Fruit fly (Drosophila melanogaster) whole organism, pupa: ENCODE measurements around the gene CG6178.

Source experiments
- CG10348 ChIP-seq: fragments of 200-800 bp; sonication (Bioruptor generic); IDR thresholded peaks from 2 replicates; pipeline ENCODE4 v1.3.6; 2022; ENCODE audit warnings: missing biosample characterization, missing genetic modification characterization
- CG12605 ChIP-seq: fragments of 200-800 bp; sonication (Bioruptor generic); IDR thresholded peaks from 2 replicates; pipeline ENCODE4 v1.3.6; 2022; ENCODE audit warnings: missing biosample characterization, missing genetic modification characterization
- CG13204 ChIP-seq: fragments of 200-800 bp; sonication (Bioruptor generic); optimal IDR thresholded peaks from 2 replicates; lab custom pipeline; 2018; ENCODE audit warnings: missing biosample characterization, mild to moderate bottlenecking, missing genetic modification characterization, moderate library complexity
- CG14655 ChIP-seq: fragments of 200-800 bp; sonication (Bioruptor generic); optimal IDR thresholded peaks from 3 replicates; lab custom pipeline; 2017; ENCODE audit warnings: mild to moderate bottlenecking, missing biosample characterization, missing genetic modification reagents, missing genetic modification characterization
- CG15710 ChIP-seq: fragments of 200-800 bp; sonication (Bioruptor generic); optimal IDR thresholded peaks from 2 replicates; lab custom pipeline; 2018; ENCODE audit warnings: missing biosample characterization, mild to moderate bottlenecking, missing genetic modification characterization, moderate library complexity
- CG17806 ChIP-seq: fragments of 200-800 bp; sonication (Bioruptor generic); optimal IDR thresholded peaks from 2 replicates; lab custom pipeline; 2018; ENCODE audit warnings: missing biosample characterization, mild to moderate bottlenecking, missing genetic modification characterization, moderate library complexity
- CG32121 ChIP-seq: fragments of 200-800 bp; sonication (Bioruptor generic); IDR thresholded peaks from 2 replicates; pipeline ENCODE4 v1.3.6; 2022; ENCODE audit warnings: missing biosample characterization, missing genetic modification characterization
- CG34367 ChIP-seq: fragments of 200-800 bp; sonication (Bioruptor generic); optimal IDR thresholded peaks from 2 replicates; lab custom pipeline; 2018; ENCODE audit warnings: missing biosample characterization, mild to moderate bottlenecking, missing genetic modification characterization
- CG4496 ChIP-seq: fragments of 200-800 bp; sonication (Bioruptor generic); IDR thresholded peaks from 3 replicates; pipeline ENCODE4 v1.3.6; 2022; ENCODE audit warnings: missing biosample characterization, missing genetic modification characterization
- CG8159 ChIP-seq: fragments of 200-800 bp; sonication (Bioruptor generic); optimal IDR thresholded peaks from 3 replicates; lab custom pipeline; 2018; ENCODE audit warnings: missing biosample characterization, mild to moderate bottlenecking, missing genetic modification characterization, moderate library complexity
- CG8301 ChIP-seq: fragments of 200-800 bp; sonication (Bioruptor generic); optimal IDR thresholded peaks from 2 replicates; lab custom pipeline; 2018; ENCODE audit warnings: missing biosample characterization, mild to moderate bottlenecking, missing genetic modification characterization
- CG9948 ChIP-seq: fragments of 200-800 bp; sonication (Bioruptor generic); optimal IDR thresholded peaks from 2 replicates; lab custom pipeline; 2018; ENCODE audit warnings: missing biosample characterization, mild to moderate bottlenecking, missing genetic modification characterization, moderate library complexity
- D1 ChIP-seq: fragments of 200-800 bp; sonication (Bioruptor generic); optimal IDR thresholded peaks from 2 replicates; lab custom pipeline; 2018; ENCODE audit warnings: missing biosample characterization, mild to moderate bottlenecking, missing genetic modification characterization, moderate library complexity
- EcR ChIP-seq: fragments of 200-800 bp; sonication (Bioruptor generic); optimal IDR thresholded peaks from 3 replicates; lab custom pipeline; 2019; ENCODE audit warnings: missing biosample characterization, missing genetic modification characterization, mild to moderate bottlenecking, moderate library complexity, missing genetic modification reagents
- Ets98B ChIP-seq: fragments of 200-800 bp; sonication (Bioruptor generic); IDR thresholded peaks from 2 replicates; pipeline ENCODE4 v1.3.6; 2022; ENCODE audit warnings: missing biosample characterization, missing genetic modification characterization
- Pif1A ChIP-seq: fragments of 200-800 bp; sonication (Bioruptor generic); optimal IDR thresholded peaks from 3 replicates; lab custom pipeline; 2016; ENCODE audit warnings: missing biosample characterization, missing genetic modification characterization
- Pif1B ChIP-seq: fragments of 200-800 bp; sonication (Bioruptor generic); optimal IDR thresholded peaks from 3 replicates; lab custom pipeline; 2016; ENCODE audit warnings: missing biosample characterization, missing genetic modification characterization
- Snoo ChIP-seq: fragments of 200-800 bp; sonication (Bioruptor generic); optimal IDR thresholded peaks from 3 replicates; lab custom pipeline; 2017; ENCODE audit warnings: missing biosample characterization, mild to moderate bottlenecking, missing genetic modification characterization, inconsistent platforms
- fd96Ca ChIP-seq: fragments of 200-800 bp; sonication (Bioruptor generic); IDR thresholded peaks from 3 replicates; pipeline ENCODE4 v1.3.6; 2022; ENCODE audit warnings: missing biosample characterization, missing genetic modification characterization
- gl ChIP-seq: fragments of 200-800 bp; sonication (Bioruptor generic); optimal IDR thresholded peaks from 2 replicates; lab custom pipeline; 2018; ENCODE audit warnings: missing biosample characterization, mild to moderate bottlenecking, missing genetic modification characterization
- rn ChIP-seq: fragments of 200-800 bp; sonication (Bioruptor generic); IDR thresholded peaks from 2 replicates; pipeline ENCODE4 v1.3.6; 2022; ENCODE audit warnings: missing biosample characterization, missing genetic modification characterization

CG6178 gene

dm6 chr3R:24142971-24143370 is 9.2 kb upstream of the CG6178 start:
- peak; percentile 85 for TF ChIP-seq CG9948 (tag; lab: Kevin White, UChicago)
- TF ChIP-seq rn, result peak; percentile 81
- TF ChIP-seq CG34367, result peak; percentile 80
- peak; percentile 38 for TF ChIP-seq CG13204 (GFP tag; lab: Kevin White, UChicago)
- TF ChIP-seq CG12605, result peak; percentile 82
- TF ChIP-seq CG4496 (GFP tag; lab: Robert Waterston, UW), result peak; percentile 89
- TF ChIP-seq CG8301 (tag; lab: Kevin White, UChicago), result peak; percentile 78
- peak; percentile 89 for TF ChIP-seq CG15710 (tag; lab: Kevin White, UChicago)
- TF ChIP-seq CG32121 (GFP tag; lab: Robert Waterston, UW), result peak; percentile 55
- TF ChIP-seq gl (tag; lab: Kevin White, UChicago), result peak; percentile 75
- TF ChIP-seq CG10348 (GFP tag; lab: Robert Waterston, UW), result no peak
- TF ChIP-seq CG14655 (GFP tag; lab: Kevin White, UChicago), result peak; percentile 85
- TF ChIP-seq D1 (tag; lab: Kevin White, UChicago), result peak; percentile 46
- TF ChIP-seq Pif1A (GFP tag; lab: Kevin White, UChicago), result peak; percentile 86
- peak; percentile 88 for TF ChIP-seq Pif1B (GFP tag; lab: Kevin White, UChicago)
- no peak for TF ChIP-seq EcR (GFP tag; lab: Kevin White, UChicago)
- TF ChIP-seq CG8159, result peak; percentile 92
- peak; percentile 89 for TF ChIP-seq fd96Ca
- peak; percentile 89 for TF ChIP-seq CG17806 (tag; lab: Kevin White, UChicago)
- peak; percentile 81 for TF ChIP-seq Ets98B (GFP tag; lab: Robert Waterston, UW)
- TF ChIP-seq Snoo (tag; lab: Kevin White, UChicago), result peak; percentile 83

DNA sequence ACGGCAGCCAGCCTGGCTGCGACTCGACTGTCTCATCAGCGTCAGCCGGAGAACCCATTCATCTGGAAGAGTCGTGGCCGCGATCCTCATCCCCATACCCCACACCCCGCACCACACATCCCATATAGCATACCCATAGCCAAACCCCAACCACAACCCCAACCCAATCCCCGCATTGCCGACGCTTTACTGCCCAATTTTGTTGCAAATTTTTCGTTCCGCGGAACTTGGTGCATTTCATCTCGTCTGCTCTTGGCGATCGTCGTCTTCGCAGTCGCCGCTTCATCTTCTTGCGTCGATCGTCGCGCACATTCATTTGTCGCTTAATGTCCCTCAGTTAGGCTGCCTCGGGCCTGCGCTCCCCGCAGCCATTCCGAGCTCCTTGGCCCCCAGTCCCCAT is 8.8 kb upstream of the CG6178 start:
- TF ChIP-seq CG14655 (GFP tag; lab: Kevin White, UChicago) (no peak), CG8301 (tag; lab: Kevin White, UChicago) (no peak), Ets98B (GFP tag; lab: Robert Waterston, UW) (no peak), CG13204 (GFP tag; lab: Kevin White, UChicago) (peak; percentile 18), CG10348 (GFP tag; lab: Robert Waterston, UW) (no peak), CG32121 (GFP tag; lab: Robert Waterston, UW) (peak; percentile 21; the same call in 1 of the 2 replicates), CG4496 (GFP tag; lab: Robert Waterston, UW) (no peak)

dm6 chr3R:24143779-24144178 is 8.4 kb upstream of the CG6178 start:
- TF ChIP-seq CG14655 (GFP tag; lab: Kevin White, UChicago), result peak; percentile 84
- peak; percentile 54 for TF ChIP-seq CG34367
- TF ChIP-seq CG12605, result no peak
- no peak for TF ChIP-seq CG10348 (GFP tag; lab: Robert Waterston, UW)
- peak; percentile 32 for TF ChIP-seq CG17806 (tag; lab: Kevin White, UChicago)
- TF ChIP-seq Pif1A (GFP tag; lab: Kevin White, UChicago), result peak; percentile 68
- TF ChIP-seq Pif1B (GFP tag; lab: Kevin White, UChicago), result peak; percentile 67
- no peak for TF ChIP-seq rn
- TF ChIP-seq Snoo (tag; lab: Kevin White, UChicago), result peak; percentile 26
- peak; percentile 60 for TF ChIP-seq CG8159
- peak; percentile 53 for TF ChIP-seq CG15710 (tag; lab: Kevin White, UChicago)
- TF ChIP-seq CG9948 (tag; lab: Kevin White, UChicago), result peak; percentile 53
- TF ChIP-seq EcR (GFP tag; lab: Kevin White, UChicago), result no peak
- peak; percentile 30; the same call in 1 of the 3 replicates for TF ChIP-seq fd96Ca
- no peak for TF ChIP-seq gl (tag; lab: Kevin White, UChicago)
- TF ChIP-seq Ets98B (GFP tag; lab: Robert Waterston, UW), result no peak
- TF ChIP-seq D1 (tag; lab: Kevin White, UChicago), result no peak
- TF ChIP-seq CG8301 (tag; lab: Kevin White, UChicago), result peak; percentile 64
- no peak for TF ChIP-seq CG32121 (GFP tag; lab: Robert Waterston, UW)
- TF ChIP-seq, all 21 proteins: peak for 11

DNA sequence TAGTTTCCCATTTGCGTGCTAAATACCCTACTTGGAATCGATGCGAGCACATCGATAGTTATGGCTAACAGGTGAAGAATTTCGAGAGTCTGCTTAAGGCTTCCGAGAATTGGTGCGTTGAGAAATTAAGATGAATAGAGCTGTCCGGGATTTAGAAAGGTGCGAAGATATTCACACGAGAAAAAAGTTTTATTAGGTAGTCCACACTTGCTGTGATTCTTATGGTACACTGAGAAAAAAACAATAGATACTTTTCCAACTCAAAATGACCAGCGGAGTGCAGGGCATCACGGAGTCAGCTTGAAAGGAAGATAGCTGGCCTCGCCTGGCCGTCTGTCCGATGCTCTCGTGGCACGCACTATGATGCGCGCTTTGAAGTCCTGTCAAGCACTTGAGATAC is 7.6 kb upstream of the CG6178 start:
- TF ChIP-seq fd96Ca, result peak; percentile 72; the same call in 2 of the 3 replicates
- TF ChIP-seq CG14655 (GFP tag; lab: Kevin White, UChicago), result peak; percentile 90
- peak; percentile 47 for TF ChIP-seq D1 (tag; lab: Kevin White, UChicago)
- TF ChIP-seq CG32121 (GFP tag; lab: Robert Waterston, UW), result 0 out of 2 replicates have a peak, but pooled peaks have one; percentile 7
- peak; percentile 75 for TF ChIP-seq CG8159
- no peak for TF ChIP-seq EcR (GFP tag; lab: Kevin White, UChicago)
- TF ChIP-seq CG10348 (GFP tag; lab: Robert Waterston, UW), result no peak
- peak; percentile 60 for TF ChIP-seq gl (tag; lab: Kevin White, UChicago)
- no peak for TF ChIP-seq rn
- peak; percentile 17; the same call in 1 of the 2 replicates for TF ChIP-seq Ets98B (GFP tag; lab: Robert Waterston, UW)
- TF ChIP-seq CG17806 (tag; lab: Kevin White, UChicago), result peak; percentile 79
- TF ChIP-seq CG4496 (GFP tag; lab: Robert Waterston, UW), result peak; percentile 62; the same call in 2 of the 3 replicates
- no peak for TF ChIP-seq Snoo (tag; lab: Kevin White, UChicago)
- TF ChIP-seq CG12605, result no peak
- TF ChIP-seq CG34367, result peak; percentile 70
- TF ChIP-seq CG13204 (GFP tag; lab: Kevin White, UChicago), result no peak
- peak; percentile 74 for TF ChIP-seq CG15710 (tag; lab: Kevin White, UChicago)
- TF ChIP-seq CG9948 (tag; lab: Kevin White, UChicago), result peak; percentile 85
- TF ChIP-seq Pif1B (GFP tag; lab: Kevin White, UChicago), result peak; percentile 62
- TF ChIP-seq CG8301 (tag; lab: Kevin White, UChicago), result peak; percentile 86
- TF ChIP-seq Pif1A (GFP tag; lab: Kevin White, UChicago), result peak; percentile 78

DNA sequence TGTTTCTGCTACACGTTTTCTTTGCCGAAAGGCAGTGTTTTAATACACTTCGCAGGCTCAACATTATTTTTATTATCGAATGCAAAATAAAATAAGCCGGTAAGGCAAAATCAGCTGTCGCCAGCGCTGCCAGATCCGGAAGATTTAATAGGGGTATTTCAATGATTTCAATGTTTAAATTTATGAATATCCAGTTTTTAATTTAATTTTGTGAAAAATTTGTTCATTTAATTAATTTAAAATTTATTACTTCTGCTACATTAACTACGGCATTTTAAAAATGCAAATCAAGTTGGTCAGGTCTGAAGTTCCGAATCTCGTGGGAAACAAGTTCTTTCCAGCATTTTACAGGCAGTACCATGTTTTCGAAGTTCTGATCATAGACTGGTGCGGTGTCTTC is 3.3 kb upstream of the CG6178 start, which contains the start of gene Slimp:
Gene Slimp (minus strand): TSS at position 130 of the 400 bp plus-strand sequence.
- no peak for TF ChIP-seq CG15710 (tag; lab: Kevin White, UChicago)
- TF ChIP-seq CG13204 (GFP tag; lab: Kevin White, UChicago), result no peak
- no peak for TF ChIP-seq CG4496 (GFP tag; lab: Robert Waterston, UW)
- peak; percentile 2 for TF ChIP-seq Pif1B (GFP tag; lab: Kevin White, UChicago)
- 0 out of 2 replicates have a peak, but pooled peaks have one; percentile 19 for TF ChIP-seq CG32121 (GFP tag; lab: Robert Waterston, UW)
- TF ChIP-seq CG34367, result no peak
- no peak for TF ChIP-seq CG10348 (GFP tag; lab: Robert Waterston, UW)
- TF ChIP-seq CG12605, result no peak
- TF ChIP-seq CG8301 (tag; lab: Kevin White, UChicago), result no peak
- TF ChIP-seq Ets98B (GFP tag; lab: Robert Waterston, UW), result no peak
- no peak for TF ChIP-seq EcR (GFP tag; lab: Kevin White, UChicago)
- no peak for TF ChIP-seq D1 (tag; lab: Kevin White, UChicago)
- peak; percentile 47 for TF ChIP-seq Pif1A (GFP tag; lab: Kevin White, UChicago)
- TF ChIP-seq fd96Ca, result no peak
- no peak for TF ChIP-seq Snoo (tag; lab: Kevin White, UChicago)
- TF ChIP-seq, all 21 proteins: peak for 3
